Fruit fly (Drosophila melanogaster) whole organism, embryonic: ENCODE data around the gene Lcp65Ad.
A peak's percentile ranks its signal among the peaks of the same experiment; 100 is the strongest.

Experiments
- Atf-2 ChIP-seq: fragments of 200-800 bp; sonication (Bioruptor generic); optimal IDR thresholded peaks from 2 replicates; lab custom pipeline; 2016; ENCODE audit warnings: missing biosample characterization, missing genetic modification characterization
- BEAF-32 ChIP-seq: fragments of 200-800 bp; sonication (Bioruptor generic); optimal IDR thresholded peaks from 3 replicates; lab custom pipeline; 2017; ENCODE audit warnings: missing biosample characterization, missing genetic modification characterization, mild to moderate bottlenecking, moderate library complexity, missing genetic modification reagents
- CG1024 ChIP-seq: fragments of 200-800 bp; sonication (Bioruptor generic); IDR thresholded peaks from 2 replicates; pipeline ENCODE4 v1.3.6; 2022; ENCODE audit warnings: missing biosample characterization, missing genetic modification characterization
- CG10274 ChIP-seq: fragments of 200-800 bp; sonication (Bioruptor generic); optimal IDR thresholded peaks from 3 replicates; lab custom pipeline; 2017; ENCODE audit warnings: missing biosample characterization, mild to moderate bottlenecking, missing genetic modification characterization
- CG11085 ChIP-seq: fragments of 200-800 bp; sonication (Bioruptor generic); IDR thresholded peaks from 2 replicates; pipeline ENCODE4 v1.3.6; 2022; ENCODE audit warnings: missing biosample characterization, missing genetic modification characterization
- CG11723 ChIP-seq: fragments of 200-800 bp; sonication (Bioruptor generic); optimal IDR thresholded peaks from 2 replicates; lab custom pipeline; 2017; ENCODE audit warnings: missing biosample characterization, mild to moderate bottlenecking, missing genetic modification characterization
- CG12744 ChIP-seq: fragments of 200-800 bp; sonication (Bioruptor generic); optimal IDR thresholded peaks from 2 replicates; lab custom pipeline; 2016; ENCODE audit warnings: missing biosample characterization, missing genetic modification characterization
- CG13287 ChIP-seq: fragments of 200-800 bp; sonication (Bioruptor generic); IDR thresholded peaks from 2 replicates; pipeline ENCODE4 v1.3.6; 2022; ENCODE audit warnings: missing biosample characterization, missing genetic modification characterization; ENCODE audit not compliant: partially characterized antibody
- CG15011 ChIP-seq: fragments of 200-800 bp; sonication (Bioruptor generic); optimal IDR thresholded peaks from 3 replicates; lab custom pipeline; 2018; ENCODE audit warnings: missing biosample characterization, mild to moderate bottlenecking, missing genetic modification characterization
- CG17186 ChIP-seq: fragments of 200-800 bp; sonication (Bioruptor generic); optimal IDR thresholded peaks from 3 replicates; lab custom pipeline; 2017; ENCODE audit warnings: missing biosample characterization, missing genetic modification reagents, missing genetic modification characterization
- CG1832 ChIP-seq: fragments of 200-800 bp; sonication (Bioruptor generic); optimal IDR thresholded peaks from 2 replicates; lab custom pipeline; 2017; ENCODE audit warnings: missing biosample characterization, mild to moderate bottlenecking, missing genetic modification characterization, inconsistent platforms
- CG2116 ChIP-seq: fragments of 200-800 bp; sonication (Bioruptor generic); optimal IDR thresholded peaks from 3 replicates; lab custom pipeline; 2018; ENCODE audit warnings: missing biosample characterization, mild to moderate bottlenecking, missing genetic modification characterization
- CG2129 ChIP-seq: fragments of 200-800 bp; sonication (Bioruptor generic); IDR thresholded peaks from 2 replicates; pipeline ENCODE4 v1.3.6; 2022; ENCODE audit warnings: missing biosample characterization, missing genetic modification characterization; ENCODE audit not compliant: partially characterized antibody
- CG2889 ChIP-seq: fragments of 200-800 bp; sonication (Bioruptor generic); IDR thresholded peaks from 3 replicates; pipeline ENCODE4 v1.3.6; 2022; ENCODE audit warnings: missing biosample characterization, missing genetic modification characterization
- CG31388 ChIP-seq: fragments of 200-800 bp; sonication (Bioruptor generic); optimal IDR thresholded peaks from 2 replicates; lab custom pipeline; 2016; ENCODE audit warnings: missing biosample characterization, missing genetic modification characterization
- CG33557 ChIP-seq: fragments of 200-800 bp; sonication (Bioruptor generic); optimal IDR thresholded peaks from 2 replicates; lab custom pipeline; 2019; ENCODE audit warnings: missing biosample characterization, mild to moderate bottlenecking, missing genetic modification characterization, moderate library complexity
- CG3995 ChIP-seq: fragments of 200-800 bp; sonication (Bioruptor generic); optimal IDR thresholded peaks from 3 replicates; lab custom pipeline; 2016; ENCODE audit warnings: missing biosample characterization, missing genetic modification characterization
- CG4282 ChIP-seq: fragments of 200-800 bp; sonication (Bioruptor generic); optimal IDR thresholded peaks from 2 replicates; lab custom pipeline; 2016; ENCODE audit warnings: missing biosample characterization, missing genetic modification characterization
- CG4854 ChIP-seq: fragments of 200-800 bp; sonication (Bioruptor generic); optimal IDR thresholded peaks from 2 replicates; lab custom pipeline; 2016; ENCODE audit warnings: missing biosample characterization, missing genetic modification characterization, inconsistent platforms
- CG7928 ChIP-seq: fragments of 200-800 bp; sonication (Bioruptor generic); optimal IDR thresholded peaks from 2 replicates; lab custom pipeline; 2017; ENCODE audit warnings: missing biosample characterization, mild to moderate bottlenecking, missing genetic modification characterization
- CG7987 ChIP-seq: fragments of 200-800 bp; sonication (Bioruptor generic); optimal IDR thresholded peaks from 2 replicates; lab custom pipeline; 2018; ENCODE audit warnings: missing biosample characterization, mild to moderate bottlenecking, missing genetic modification characterization, moderate library complexity
- CG9609 ChIP-seq: fragments of 200-800 bp; sonication (Bioruptor generic); optimal IDR thresholded peaks from 3 replicates; lab custom pipeline; 2016; ENCODE audit warnings: missing biosample characterization, missing genetic modification characterization
- CHES-1-like ChIP-seq: fragments of 200-800 bp; sonication (Bioruptor generic); optimal IDR thresholded peaks from 2 replicates; lab custom pipeline; 2016; ENCODE audit warnings: missing biosample characterization, missing genetic modification characterization
- CrebB ChIP-seq: fragments of 200-800 bp; sonication (Bioruptor generic); optimal IDR thresholded peaks from 3 replicates; lab custom pipeline; 2018; ENCODE audit warnings: missing biosample characterization, mild to moderate bottlenecking, missing genetic modification characterization
- Dbx ChIP-seq: fragments of 200-800 bp; sonication (Bioruptor generic); IDR thresholded peaks from 3 replicates; pipeline ENCODE4 v1.3.6; 2022; ENCODE audit warnings: missing biosample characterization, missing genetic modification characterization
- Dfd ChIP-seq, 2 experiments: fragments of >200 bp; optimal IDR thresholded peaks; 2 replicates each; lab custom pipeline; 2017; ENCODE audit warnings: missing biosample characterization in 2 of 2, missing genetic modification characterization in 2 of 2
- Dip2 ChIP-seq: fragments of 200-800 bp; sonication (Bioruptor generic); IDR thresholded peaks from 2 replicates; pipeline ENCODE4 v1.3.6; 2022; ENCODE audit warnings: missing biosample characterization, missing genetic modification characterization
- Drgx ChIP-seq: fragments of 200-800 bp; sonication (Bioruptor generic); IDR thresholded peaks from 2 replicates; pipeline ENCODE4 v1.3.6; 2022; ENCODE audit warnings: missing biosample characterization, missing genetic modification characterization
- Gug ChIP-seq: fragments of 200-800 bp; sonication (Bioruptor generic); IDR thresholded peaks from 4 replicates; pipeline ENCODE4 v1.3.6; 2022; ENCODE audit warnings: missing biosample characterization, missing genetic modification characterization
- Hmr ChIP-seq: fragments of 200-800 bp; sonication (Bioruptor generic); optimal IDR thresholded peaks from 3 replicates; lab custom pipeline; 2017; ENCODE audit warnings: mild to moderate bottlenecking, missing biosample characterization, missing genetic modification reagents, missing genetic modification characterization
- Myb ChIP-seq: fragments of 200-800 bp; sonication (Bioruptor generic); optimal IDR thresholded peaks from 2 replicates; lab custom pipeline; 2016; ENCODE audit warnings: missing biosample characterization, missing genetic modification characterization
- NC2β ChIP-seq: fragments of 200-800 bp; sonication (Bioruptor generic); optimal IDR thresholded peaks from 2 replicates; lab custom pipeline; 2016; ENCODE audit warnings: missing biosample characterization, missing genetic modification characterization
- PHDP ChIP-seq: fragments of 200-800 bp; sonication (Bioruptor generic); optimal IDR thresholded peaks from 3 replicates; lab custom pipeline; 2018; ENCODE audit warnings: missing biosample characterization, mild to moderate bottlenecking, missing genetic modification characterization, moderate library complexity
- Ptx1 ChIP-seq: fragments of 200-800 bp; sonication (Bioruptor generic); IDR thresholded peaks from 2 replicates; pipeline ENCODE4 v1.3.6; 2022; ENCODE audit warnings: missing biosample characterization, missing genetic modification characterization
- Sin3A ChIP-seq: fragments of >200 bp; optimal IDR thresholded peaks from 2 replicates; lab custom pipeline; 2018
- Sox100B ChIP-seq: fragments of 200-800 bp; sonication (Bioruptor generic); optimal IDR thresholded peaks from 3 replicates; lab custom pipeline; 2018; ENCODE audit warnings: missing biosample characterization, mild to moderate bottlenecking, missing genetic modification characterization
- Ssrp ChIP-seq: fragments of 200-800 bp; sonication (Bioruptor generic); optimal IDR thresholded peaks from 2 replicates; lab custom pipeline; 2018; ENCODE audit warnings: missing biosample characterization, mild to moderate bottlenecking, missing genetic modification characterization, moderate library complexity
- ab ChIP-seq: fragments of 200-800 bp; sonication (Bioruptor generic); optimal IDR thresholded peaks from 2 replicates; lab custom pipeline; 2016; ENCODE audit warnings: missing biosample characterization, missing genetic modification characterization
- ap ChIP-seq: fragments of 200-800 bp; sonication (Bioruptor generic); IDR thresholded peaks from 2 replicates; pipeline ENCODE4 v1.3.6; 2022; ENCODE audit warnings: missing biosample characterization, missing genetic modification characterization
- dati ChIP-seq: fragments of 200-800 bp; sonication (Bioruptor generic); IDR thresholded peaks from 2 replicates; pipeline ENCODE4 v1.3.6; 2022; ENCODE audit warnings: missing biosample characterization, missing genetic modification characterization
- ems ChIP-seq: fragments of 200-800 bp; sonication (Bioruptor generic); optimal IDR thresholded peaks from 3 replicates; lab custom pipeline; 2016; ENCODE audit warnings: missing biosample characterization, missing genetic modification characterization
- gsb ChIP-seq: fragments of 200-800 bp; sonication (Bioruptor generic); IDR thresholded peaks from 2 replicates; pipeline ENCODE4 v1.3.6; 2022; ENCODE audit warnings: missing biosample characterization, missing genetic modification characterization
- gt ChIP-seq: fragments of 200-800 bp; sonication (Bioruptor generic); IDR thresholded peaks from 2 replicates; pipeline ENCODE4 v1.3.6; 2022; ENCODE audit warnings: missing biosample characterization, missing genetic modification characterization
- knrl ChIP-seq: fragments of 200-800 bp; sonication (Bioruptor generic); IDR thresholded peaks from 3 replicates; pipeline ENCODE4 v1.3.6; 2022; ENCODE audit warnings: missing biosample characterization, missing genetic modification characterization; ENCODE audit not compliant: partially characterized antibody
- luna ChIP-seq: fragments of 200-800 bp; sonication (Bioruptor generic); optimal IDR thresholded peaks from 2 replicates; lab custom pipeline; 2016; ENCODE audit warnings: missing biosample characterization, missing genetic modification characterization
- pnt ChIP-seq: fragments of 200-800 bp; sonication (Bioruptor generic); optimal IDR thresholded peaks from 3 replicates; lab custom pipeline; 2016; ENCODE audit warnings: missing biosample characterization, missing genetic modification characterization
- prd ChIP-seq, 3 experiments: fragments of >200 bp in 2 of 3; fragments of 200-800 bp in 1 of 3; sonication (Bioruptor generic) in 1 of 3; optimal IDR thresholded peaks in 2 of 3; IDR thresholded peaks in 1 of 3; 2 replicates in 2 of 3; 3 replicates in 1 of 3; pipeline versions ENCODE4 v1.3.6 to Lab custom; 2017 to 2022; ENCODE audit warnings: missing biosample characterization in 1 of 3, missing genetic modification characterization in 1 of 3
- ranshi ChIP-seq: fragments of 200-800 bp; sonication (Bioruptor generic); IDR thresholded peaks from 2 replicates; pipeline ENCODE4 v1.3.6; 2022; ENCODE audit warnings: missing biosample characterization, missing genetic modification characterization
- sisA ChIP-seq: fragments of 200-800 bp; sonication (Bioruptor generic); IDR thresholded peaks from 2 replicates; pipeline ENCODE4 v1.3.6; 2022; ENCODE audit warnings: missing biosample characterization, missing genetic modification characterization
- vnd ChIP-seq: fragments of 200-800 bp; sonication (Bioruptor generic); IDR thresholded peaks from 3 replicates; pipeline ENCODE4 v1.3.6; 2022; ENCODE audit warnings: missing biosample characterization, missing genetic modification characterization; ENCODE audit not compliant: partially characterized antibody
- zen2 ChIP-seq: fragments of 200-800 bp; sonication (Bioruptor generic); IDR thresholded peaks from 3 replicates; pipeline ENCODE4 v1.3.6; 2022; ENCODE audit warnings: missing biosample characterization, missing genetic modification characterization; ENCODE audit not compliant: partially characterized antibody

The Lcp65Ad gene

dm6 chr3L:6094697-6095096 lies 48.5 kb upstream of the Lcp65Ad start, which contains the start of the genes CG10467 and loj (continued):
- TF ChIP-seq Ssrp (tag; lab: Kevin White, UChicago): peak; percentile 98
- peak; percentile 81 for TF ChIP-seq CG15011 (GFP tag; lab: Kevin White, UChicago)
- peak; percentile 80 for TF ChIP-seq CG9609 (GFP tag; lab: Kevin White, UChicago)
- TF ChIP-seq BEAF-32 (GFP tag; lab: Kevin White, UChicago): peak; percentile 85
- TF ChIP-seq CG10274 (GFP tag; lab: Kevin White, UChicago): peak; percentile 64
- TF ChIP-seq zen2 (GFP tag; lab: Robert Waterston, UW): no peak
- peak; percentile 56 for TF ChIP-seq ab
- TF ChIP-seq CG13287 (GFP tag; lab: Robert Waterston, UW): peak; percentile 82
- peak; percentile 48 for TF ChIP-seq CG17186
- TF ChIP-seq Myb (GFP tag; lab: Kevin White, UChicago): peak; percentile 64
- TF ChIP-seq CG33557 (GFP tag; lab: Kevin White, UChicago): peak; percentile 92
- peak; percentile 66 for TF ChIP-seq CG12744
- peak; percentile 88 for TF ChIP-seq Sox100B (GFP tag; lab: Kevin White, UChicago)
- peak; percentile 91 for TF ChIP-seq CG1024 (GFP tag; lab: Robert Waterston, UW)
- TF ChIP-seq prd (optimal IDR thresholded peaks at IDR 0.05; lab: Kevin White, UChicago): no peak
- TF ChIP-seq prd (GFP tag; IDR thresholded peaks at IDR 0.05; lab: Robert Waterston, UW): peak; percentile 99
- peak; percentile 43 for TF ChIP-seq CG4282 (GFP tag; lab: Kevin White, UChicago)
- TF ChIP-seq CG1832 (GFP tag; lab: Kevin White, UChicago): no peak
- peak in 1 of 2 experiments; percentile 35 for TF ChIP-seq Dfd (GFP tag; optimal IDR thresholded peaks at IDR 0.05; lab: Kevin White, UChicago)
- peak; percentile 98 for TF ChIP-seq Dbx (GFP tag; lab: Robert Waterston, UW)
- TF ChIP-seq CG2129 (GFP tag; lab: Robert Waterston, UW): peak; percentile 63
- TF ChIP-seq ranshi (GFP tag; lab: Robert Waterston, UW): peak; percentile 98
- peak; percentile 65 for TF ChIP-seq NC2β
- TF ChIP-seq vnd: peak; percentile 65
- TF ChIP-seq gt: peak; percentile 94
- peak; percentile 85 for TF ChIP-seq CG2116
- peak; percentile 50 for TF ChIP-seq Sin3A (lab: Kevin White, UChicago)
- peak; percentile 87 for TF ChIP-seq CG11723
- peak; percentile 99 for TF ChIP-seq sisA
- peak; percentile 93 for TF ChIP-seq CG31388 (GFP tag; lab: Kevin White, UChicago)
- peak; percentile 80 for TF ChIP-seq dati (GFP tag; lab: Robert Waterston, UW)
- peak; percentile 82 for TF ChIP-seq pnt (GFP tag; lab: Kevin White, UChicago)
- TF ChIP-seq Drgx (GFP tag; lab: Robert Waterston, UW): peak; percentile 81
- TF ChIP-seq Ptx1 (GFP tag; lab: Robert Waterston, UW): peak; percentile 99
- peak; percentile 92 for TF ChIP-seq Hmr (GFP tag; lab: Kevin White, UChicago)
- peak; percentile 92 for TF ChIP-seq ap (GFP tag; lab: Robert Waterston, UW)
- peak; percentile 97 for TF ChIP-seq PHDP (tag; lab: Kevin White, UChicago)
- TF ChIP-seq CrebB (tag; lab: Kevin White, UChicago): peak; percentile 78
- peak; percentile 73 for TF ChIP-seq CHES-1-like (GFP tag; lab: Kevin White, UChicago)
- peak; percentile 63 for TF ChIP-seq CG3995 (GFP tag; lab: Kevin White, UChicago)
- TF ChIP-seq gsb: peak; percentile 90
- peak; percentile 98 for TF ChIP-seq Gug (GFP tag; lab: Robert Waterston, UW)
- peak; percentile 88 for TF ChIP-seq ems (GFP tag; lab: Kevin White, UChicago)
- peak; percentile 96 for TF ChIP-seq CG2889
- peak; percentile 75 for TF ChIP-seq CG7928 (GFP tag; lab: Kevin White, UChicago)
- TF ChIP-seq CG11085: peak; percentile 97
- TF ChIP-seq Atf-2 (GFP tag; lab: Kevin White, UChicago): peak; percentile 60
- peak; percentile 56; the same call in 1 of the 2 replicates for TF ChIP-seq Dip2 (GFP tag; lab: Robert Waterston, UW)
- peak; percentile 86 for TF ChIP-seq CG4854 (GFP tag; lab: Kevin White, UChicago)
- TF ChIP-seq luna (GFP tag; lab: Kevin White, UChicago): peak; percentile 5
- TF ChIP-seq knrl (GFP tag; lab: Robert Waterston, UW): peak; percentile 86
- peak; percentile 73 for TF ChIP-seq CG7987 (GFP tag; lab: Kevin White, UChicago)
